Worm (Caenorhabditis elegans): ENCODE results near the gene T18D3.1.

DNA sequence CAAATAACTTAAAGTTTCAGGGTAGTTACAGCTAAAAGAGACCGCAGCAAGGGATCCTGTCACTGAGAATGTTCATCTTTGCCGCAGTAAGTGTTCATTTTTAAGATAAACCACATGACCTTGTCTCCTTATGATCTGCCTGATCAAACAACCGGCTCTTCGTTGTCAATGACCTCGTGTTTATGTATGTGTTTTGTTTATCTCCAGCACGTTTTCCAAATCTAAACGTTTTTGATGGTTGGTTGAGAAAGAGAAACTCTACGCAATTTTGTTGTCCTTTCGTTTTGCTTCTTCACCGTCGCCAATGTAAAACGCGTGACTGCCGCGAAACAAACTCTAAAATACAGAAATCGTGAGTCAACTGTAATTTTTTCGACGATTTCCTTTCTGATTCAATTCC lies 20.5 kb upstream of the T18D3.1 start, which contains the start of gene tsct-1:
- TF ChIP-seq syd-9 (tag; optimal IDR thresholded peaks at IDR 0.05) (no peak), ceh-9 (tag; optimal IDR thresholded peaks at IDR 0.05) (no peak), fkh-10 (GFP tag; optimal IDR thresholded peaks at IDR 0.05) (no peak), hlh-13 (GFP tag; optimal IDR thresholded peaks at IDR 0.05) (no peak), ttx-3 (tag; optimal IDR thresholded peaks at IDR 0.05) (no peak), ama-1 (optimal IDR thresholded peaks at IDR 0.05) (no peak), C38D4.7 (GFP tag; optimal IDR thresholded peaks at IDR 0.05) (no peak), mec-3 (tag; optimal IDR thresholded peaks at IDR 0.05; ENCODE audit: borderline replicate concordance) (no peak)

All from whole organism, late embryonic.